Worm (Caenorhabditis elegans) whole organism, midembryonic: Measurements from ENCODE around the gene sod-1.

ENCODE experiments used
- flt-1 ChIP-seq: fragments of 200-800 bp; sonication (Bioruptor generic); IDR thresholded peaks from 2 replicates; pipeline ENCODE4 v1.3.6; 2022; ENCODE audit warnings: missing genetic modification characterization, missing compliant biosample characterization
- ztf-23 ChIP-seq: fragments of 200-800 bp; sonication (Bioruptor generic); IDR thresholded peaks from 2 replicates; pipeline ENCODE4 v1.3.6; 2022; ENCODE audit warnings: missing genetic modification reagents, missing genetic modification characterization, missing compliant biosample characterization
- ztf-29 ChIP-seq: fragments of 200-800 bp; sonication (Bioruptor generic); IDR thresholded peaks from 2 replicates; pipeline ENCODE4 v1.3.6; 2022; ENCODE audit warnings: missing genetic modification reagents, missing genetic modification characterization, missing compliant biosample characterization

DNA sequence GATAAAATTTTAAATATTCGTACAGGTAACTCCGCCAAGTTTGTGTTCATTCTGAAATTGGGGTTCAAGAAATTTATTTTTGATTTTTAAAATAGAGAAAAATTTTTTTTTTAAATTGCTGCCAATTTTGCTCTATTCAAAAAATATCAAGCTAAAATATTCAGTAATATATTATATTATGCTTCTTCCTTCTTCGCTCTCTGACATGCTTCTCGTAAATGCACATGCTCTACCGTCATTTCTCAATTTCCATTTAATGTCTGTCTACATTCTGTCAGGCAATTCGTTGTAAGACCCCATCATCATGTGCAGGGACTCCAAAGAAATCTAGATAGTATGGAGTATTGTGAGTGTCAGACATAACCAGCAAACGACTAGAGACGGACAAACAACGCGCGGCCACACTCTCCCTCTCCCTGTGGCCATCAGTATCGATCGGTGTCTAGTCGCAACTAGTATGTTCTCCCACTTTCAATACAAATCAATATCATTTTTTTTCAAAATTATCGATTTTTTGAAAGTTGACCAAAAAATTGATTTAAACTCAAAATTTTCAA, 22.4 kb downstream of the sod-1 start, which contains the start of the genes malt-1 and ceh-38:
- TF ChIP-seq ztf-29, result no peak
- TF ChIP-seq flt-1, result peak; percentile 70; the same call in 1 of the 2 replicates
- no peak for TF ChIP-seq ztf-23 (GFP tag; lab: Robert Waterston, UW)
